Worm (Caenorhabditis elegans): ENCODE measurements around the gene srsx-32.

Gene srsx-32

DNA sequence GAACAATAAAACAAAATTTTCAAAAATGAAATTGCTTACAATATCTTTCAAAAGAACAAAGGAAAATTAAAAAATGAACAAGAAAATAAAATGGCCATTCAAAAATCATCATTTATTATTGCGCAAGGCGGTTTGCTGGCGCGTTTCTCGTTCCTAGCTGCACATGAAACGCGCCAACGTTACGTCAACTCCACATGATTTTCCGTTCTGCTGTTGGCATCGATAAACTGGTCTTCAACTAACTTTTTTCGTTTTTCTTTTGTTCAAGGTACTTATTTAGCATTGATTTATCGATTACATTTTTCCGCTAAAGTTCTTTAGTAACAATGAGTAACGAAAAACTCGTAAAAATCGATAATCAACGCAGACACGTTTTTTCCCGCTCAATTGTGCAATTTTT, 43.2 kb downstream of the srsx-32 start, which contains the start of the genes Y57E12AL.6 and Y57E12AL.1 (continued):
- TF ChIP-seq F57C9.4 (tag; optimal IDR thresholded peaks at IDR 0.05) (no peak), C06A6.2 (GFP tag; conservative IDR thresholded peaks at IDR 0.05) (0 out of 2 replicates have a peak, but pooled peaks have one; percentile 45), madf-10 (tag; optimal IDR thresholded peaks at IDR 0.05) (peak; percentile 49), F33H1.4 (GFP tag; IDR thresholded peaks at IDR 0.05) (peak; percentile 55; the same call in 1 of the 2 replicates), repo-1 (tag; optimal IDR thresholded peaks at IDR 0.05) (peak; percentile 48), snpc-3.4 (tag; optimal IDR thresholded peaks at IDR 0.05) (peak; percentile 89), nhr-90 (tag; optimal IDR thresholded peaks at IDR 0.05) (no peak), nfya-1 (tag; optimal IDR thresholded peaks at IDR 0.05; ENCODE audit: borderline replicate concordance, insufficient read depth) (no peak), K12H6.12 (tag; optimal IDR thresholded peaks at IDR 0.05) (peak; percentile 52), aptf-2 (GFP tag; conservative IDR thresholded peaks at IDR 0.05) (no peak), nfya-2 (GFP tag; IDR thresholded peaks at IDR 0.05) (no peak), atf-7 (tag; optimal IDR thresholded peaks at IDR 0.05) (peak; percentile 33), B0019.2 (GFP tag; conservative IDR thresholded peaks at IDR 0.05) (no peak), dpl-1 (GFP tag; optimal IDR thresholded peaks at IDR 0.05) (peak; percentile 45), mel-28 (tag; optimal IDR thresholded peaks at IDR 0.05; ENCODE audit: borderline replicate concordance) (peak; percentile 16), gei-17 (GFP tag; optimal IDR thresholded peaks at IDR 0.05) (peak; percentile 35), Y79H2A.3 (GFP tag; conservative IDR thresholded peaks at IDR 0.05) (no peak), C17E4.6 (GFP tag; IDR thresholded peaks at IDR 0.05) (no peak), lag-1 (GFP tag; IDR thresholded peaks at IDR 0.05) (no peak), zim-3 (tag; optimal IDR thresholded peaks at IDR 0.05) (no peak), hmg-20 (GFP tag; IDR thresholded peaks at IDR 0.05) (no peak), cebp-1 (GFP tag; IDR thresholded peaks at IDR 0.05) (0 out of 2 replicates have a peak, but pooled peaks have one; percentile 37), cebp-1 (tag; optimal IDR thresholded peaks at IDR 0.05) (peak; percentile 85), die-1 (tag; optimal IDR thresholded peaks at IDR 0.05) (peak; percentile 44), mes-4 (tag; optimal IDR thresholded peaks at IDR 0.05) (no peak), aptf-3 (GFP tag; IDR thresholded peaks at IDR 0.05) (no peak), egl-18 (GFP tag; IDR thresholded peaks at IDR 0.05) (no peak), nhr-80 (tag; optimal IDR thresholded peaks at IDR 0.05) (peak; percentile 63), F39B2.1 (GFP tag; IDR thresholded peaks at IDR 0.05) (no peak), ccch-3 (GFP tag; optimal IDR thresholded peaks at IDR 0.05) (no peak), F57A8.1 (GFP tag; optimal IDR thresholded peaks at IDR 0.05) (no peak), mxl-1 (tag; optimal IDR thresholded peaks at IDR 0.05) (no peak), lsy-27 (tag; optimal IDR thresholded peaks at IDR 0.05; ENCODE audit: borderline replicate concordance, insufficient read depth) (no peak), nhr-179 (tag; optimal IDR thresholded peaks at IDR 0.05) (no peak), ceh-91 (GFP tag; IDR thresholded peaks at IDR 0.05) (no peak), lin-26 (GFP tag; IDR thresholded peaks at IDR 0.05) (no peak), hlh-26 (GFP tag; conservative IDR thresholded peaks at IDR 0.05) (no peak), nfyb-1 (GFP tag; IDR thresholded peaks at IDR 0.05) (0 out of 2 replicates have a peak, but pooled peaks have one; percentile 38), T07F8.4 (tag; optimal IDR thresholded peaks at IDR 0.05) (no peak), pbrm-1 (GFP tag; IDR thresholded peaks at IDR 0.05) (peak; percentile 46; the same call in 1 of the 2 replicates), ceh-79 (tag; optimal IDR thresholded peaks at IDR 0.05) (no peak), tbx-9 (tag; optimal IDR thresholded peaks at IDR 0.05; ENCODE audit: borderline replicate concordance) (no peak), cebp-2 (GFP tag; IDR thresholded peaks at IDR 0.05) (no peak), ztf-22 (GFP tag; optimal IDR thresholded peaks at IDR 0.05) (no peak), pha-4 (tag; optimal IDR thresholded peaks at IDR 0.05) (peak; percentile 38), unc-62 (GFP tag; optimal IDR thresholded peaks at IDR 0.05) (no peak), ztf-25 (GFP tag; IDR thresholded peaks at IDR 0.05) (no peak), mcd-1 (GFP tag; IDR thresholded peaks at IDR 0.05) (peak; percentile 80), ztf-26 (tag; optimal IDR thresholded peaks at IDR 0.05) (peak; percentile 55), him-1 (tag; optimal IDR thresholded peaks at IDR 0.05) (no peak)
